Fruit fly (Drosophila melanogaster): ENCODE data around the gene CG6865.

Gene CG6865

DNA sequence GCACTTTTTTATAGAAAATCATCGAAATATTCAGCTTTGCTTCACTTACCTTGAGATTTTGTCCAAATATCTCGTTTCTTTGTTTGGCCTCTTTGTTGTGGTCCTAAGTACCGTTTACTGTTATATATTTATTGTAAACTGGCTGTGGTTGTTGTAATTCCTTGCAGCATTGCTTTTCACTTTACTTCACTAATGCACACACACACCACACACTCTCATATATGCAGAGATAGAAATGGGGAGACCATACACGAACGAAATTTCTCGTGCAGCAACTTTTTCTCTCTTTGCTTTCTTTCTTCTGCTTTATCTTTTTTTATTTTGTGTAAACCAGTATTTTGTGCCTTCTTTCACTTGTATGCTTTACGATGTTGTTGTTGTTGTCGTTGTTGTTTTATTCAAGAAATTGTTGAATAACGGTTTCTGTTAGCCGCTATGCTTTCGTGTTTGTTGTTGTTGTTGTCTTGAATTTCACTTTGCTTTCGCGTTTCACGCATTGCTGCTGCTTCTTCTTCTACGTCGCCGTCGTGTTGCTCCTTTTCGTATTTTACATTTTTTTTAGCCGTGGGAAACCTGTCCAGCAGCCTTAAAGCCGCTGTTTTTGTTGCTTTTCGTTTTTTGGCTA lies 44.1 kb upstream of the CG6865 start:
- TF ChIP-seq CG33557 (GFP tag; optimal IDR thresholded peaks at IDR 0.05) (peak; percentile 0), CG4424 (GFP tag; optimal IDR thresholded peaks at IDR 0.05) (no peak), peb (GFP tag; IDR thresholded peaks at IDR 0.05) (no peak), ac (GFP tag; optimal IDR thresholded peaks at IDR 0.05) (no peak), onecut (GFP tag; IDR thresholded peaks at IDR 0.05) (no peak), Hr39 (optimal IDR thresholded peaks at IDR 0.05) (no peak), psq (GFP tag; optimal IDR thresholded peaks at IDR 0.05) (peak; percentile 47), da (GFP tag; optimal IDR thresholded peaks at IDR 0.05) (no peak), CG9609 (GFP tag; optimal IDR thresholded peaks at IDR 0.05) (no peak), Pdp1 (GFP tag; optimal IDR thresholded peaks at IDR 0.05) (peak in 1 of 2 experiments; percentile 47), CG10147 (GFP tag; optimal IDR thresholded peaks at IDR 0.05) (no peak), D19A (tag; optimal IDR thresholded peaks at IDR 0.05) (no peak), CG17802 (tag; optimal IDR thresholded peaks at IDR 0.05) (no peak), CG15696 (tag; optimal IDR thresholded peaks at IDR 0.05) (no peak), CG11696 (GFP tag; IDR thresholded peaks at IDR 0.05) (no peak), Poxn (GFP tag; IDR thresholded peaks at IDR 0.05) (no peak), Med (GFP tag) (peak; percentile 42), kni (GFP tag; optimal IDR thresholded peaks at IDR 0.05) (peak; percentile 41), danr (GFP tag; IDR thresholded peaks at IDR 0.05) (no peak), CG3407 (GFP tag; optimal IDR thresholded peaks at IDR 0.05) (no peak), ems (GFP tag; optimal IDR thresholded peaks at IDR 0.05) (no peak), Atf6 (GFP tag; IDR thresholded peaks at IDR 0.05) (0 out of 2 replicates have a peak, but pooled peaks have one; percentile 10), fd64A (GFP tag; optimal IDR thresholded peaks at IDR 0.05) (no peak), CG34376 (GFP tag; optimal IDR thresholded peaks at IDR 0.05) (no peak), CG17359 (tag; optimal IDR thresholded peaks at IDR 0.05) (no peak), CG14860 (GFP tag; IDR thresholded peaks at IDR 0.05; ENCODE audit: partially characterized antibody) (no peak), dimm (GFP tag; IDR thresholded peaks at IDR 0.05) (no peak), CG6791 (GFP tag; IDR thresholded peaks at IDR 0.05; ENCODE audit: partially characterized antibody) (no peak), Lhr (GFP tag; optimal IDR thresholded peaks at IDR 0.05) (no peak), Neu2 (GFP tag; optimal IDR thresholded peaks at IDR 0.05; ENCODE audit: borderline replicate concordance) (no peak), Rx (GFP tag; IDR thresholded peaks at IDR 0.05) (no peak), zfh2 (GFP tag; optimal IDR thresholded peaks at IDR 0.05) (no peak), Deaf1 (tag; optimal IDR thresholded peaks at IDR 0.05) (peak; percentile 25), CG11560 (tag; IDR thresholded peaks at IDR 0.05) (no peak), CoRest (tag; optimal IDR thresholded peaks at IDR 0.05) (no peak), Drgx (GFP tag; IDR thresholded peaks at IDR 0.05) (peak; percentile 51; the same call in 1 of the 2 replicates), CG17361 (GFP tag; IDR thresholded peaks at IDR 0.05) (no peak), CG3163 (GFP tag; optimal IDR thresholded peaks at IDR 0.05) (no peak), mirr (GFP tag; optimal IDR thresholded peaks at IDR 0.05) (no peak), CG15479 (GFP tag; optimal IDR thresholded peaks at IDR 0.05) (no peak), CG4360 (GFP tag; IDR thresholded peaks at IDR 0.05) (peak; percentile 94), sens (GFP tag) (peak; percentile 17), nom (GFP tag; optimal IDR thresholded peaks at IDR 0.05) (peak; percentile 71), Gug (GFP tag; IDR thresholded peaks at IDR 0.05) (no peak), hth (optimal IDR thresholded peaks at IDR 0.05) (no peak), CG17829 (tag; optimal IDR thresholded peaks at IDR 0.05) (peak; percentile 2), C15 (GFP tag; IDR thresholded peaks at IDR 0.05) (no peak), tna (GFP tag; IDR thresholded peaks at IDR 0.05; ENCODE audit: partially characterized antibody) (no peak), CG18764 (GFP tag; optimal IDR thresholded peaks at IDR 0.05) (peak; percentile 67), exex (tag; optimal IDR thresholded peaks at IDR 0.05) (no peak), nau (GFP tag; optimal IDR thresholded peaks at IDR 0.05) (no peak)
